Worm (Caenorhabditis elegans): ENCODE measurements around the gene C40H1.3.

Gene C40H1.3

DNA sequence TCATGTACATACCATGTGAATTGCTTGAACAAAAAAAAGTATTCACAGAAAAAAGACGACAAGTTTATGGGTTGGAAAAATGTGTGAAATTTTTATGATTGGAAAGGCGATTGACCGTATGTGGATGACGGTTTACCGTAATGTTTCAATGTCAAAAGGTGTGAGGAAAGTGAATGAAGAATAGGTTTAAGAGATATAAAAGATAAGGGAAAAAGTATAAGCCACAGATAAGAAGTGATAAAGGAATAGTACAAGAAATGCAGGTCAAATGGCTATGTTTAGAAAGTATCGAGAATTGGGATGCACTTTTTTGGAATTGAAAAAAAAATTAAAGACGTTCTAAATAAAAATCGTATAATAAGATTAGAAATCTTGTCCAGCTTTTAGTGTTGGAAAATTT lies 51.4 kb downstream of the C40H1.3 start:
- TF ChIP-seq php-3 (GFP tag; IDR thresholded peaks at IDR 0.05) (no peak), saeg-2 (GFP tag; IDR thresholded peaks at IDR 0.05) (no peak), ama-1 (optimal IDR thresholded peaks at IDR 0.05) (no peak), ztf-7 (tag; optimal IDR thresholded peaks at IDR 0.05) (no peak), nhr-28 (tag; optimal IDR thresholded peaks at IDR 0.05) (peak; percentile 2), zfp-3 (GFP tag; conservative IDR thresholded peaks at IDR 0.05) (no peak)
